Worm (Caenorhabditis elegans) whole organism, early embryonic: ENCODE measurements around the gene sto-3.

Source experiments
- B0310.2 ChIP-seq: sonication (generic microtip); optimal IDR thresholded peaks from 2 replicates; lab custom pipeline; 2016; ENCODE audit warnings: mild to moderate bottlenecking, missing genetic modification characterization, missing compliant biosample characterization
- F13C5.2 ChIP-seq: sonication (generic microtip); optimal IDR thresholded peaks from 2 replicates; lab custom pipeline; 2017; ENCODE audit warnings: mild to moderate bottlenecking, missing genetic modification characterization, inconsistent platforms, missing compliant biosample characterization
- aly-1 ChIP-seq: sonication (generic microtip); optimal IDR thresholded peaks from 2 replicates; lab custom pipeline; 2016; ENCODE audit warnings: missing genetic modification characterization, missing compliant biosample characterization
- ama-1 ChIP-seq: fragments of 150-350 bp; optimal IDR thresholded peaks from 2 replicates; lab custom pipeline; 2014
- ceh-13 ChIP-seq: fragments of 200-800 bp; sonication (Bioruptor generic); optimal IDR thresholded peaks from 2 replicates; lab custom pipeline; 2018; ENCODE audit warnings: mild to moderate bottlenecking, missing genetic modification characterization, missing compliant biosample characterization
- ceh-36 ChIP-seq: sonication (generic microtip); optimal IDR thresholded peaks from 2 replicates; lab custom pipeline; 2016; ENCODE audit warnings: missing genetic modification characterization, inconsistent platforms, missing compliant biosample characterization
- ets-7 ChIP-seq: sonication (generic microtip); optimal IDR thresholded peaks from 2 replicates; lab custom pipeline; 2016; ENCODE audit warnings: missing genotype, missing genetic modification characterization, missing compliant biosample characterization
- flt-1 ChIP-seq: fragments of 200-800 bp; sonication (Bioruptor generic); IDR thresholded peaks from 2 replicates; pipeline ENCODE4 v1.3.6; 2022; ENCODE audit warnings: missing genetic modification characterization, missing compliant biosample characterization
- hmbx-1 ChIP-seq: sonication (generic microtip); optimal IDR thresholded peaks from 2 replicates; lab custom pipeline; 2016; ENCODE audit warnings: mild to moderate bottlenecking, missing genetic modification characterization, missing compliant biosample characterization
- hmg-4 ChIP-seq: fragments of 200-800 bp; sonication (Bioruptor generic); optimal IDR thresholded peaks from 2 replicates; lab custom pipeline; 2018; ENCODE audit warnings: mild to moderate bottlenecking, missing genetic modification characterization, missing compliant biosample characterization
- hnd-1 ChIP-seq: sonication (generic microtip); optimal IDR thresholded peaks from 2 replicates; lab custom pipeline; 2016; ENCODE audit warnings: missing genetic modification characterization, missing compliant biosample characterization
- pes-1 ChIP-seq: fragments of 200-800 bp; sonication (Bioruptor generic); IDR thresholded peaks from 2 replicates; pipeline ENCODE4 v1.3.6; 2022; ENCODE audit warnings: missing genetic modification reagents, missing genetic modification characterization, missing compliant biosample characterization
- scrt-1 ChIP-seq: fragments of 200-800 bp; sonication (Bioruptor generic); IDR thresholded peaks from 2 replicates; pipeline ENCODE4 v1.3.6; 2022; ENCODE audit warnings: missing genetic modification characterization, missing compliant biosample characterization
- sea-1 ChIP-seq: fragments of 200-800 bp; sonication (Bioruptor generic); conservative IDR thresholded peaks from 2 replicates; pipeline ENCODE4 v1.3.6; 2022; ENCODE audit warnings: missing genetic modification characterization, missing compliant biosample characterization
- tbx-11 ChIP-seq: fragments of 200-800 bp; sonication (Bioruptor generic); IDR thresholded peaks from 2 replicates; pipeline ENCODE4 v1.3.6; 2022; ENCODE audit warnings: missing genetic modification characterization, missing compliant biosample characterization
- tbx-37 ChIP-seq: fragments of 200-800 bp; sonication (Bioruptor generic); conservative IDR thresholded peaks from 2 replicates; pipeline ENCODE4 v1.3.6; 2022; ENCODE audit warnings: missing genetic modification reagents, missing genetic modification characterization, missing compliant biosample characterization
- tra-4 ChIP-seq: sonication (generic microtip); optimal IDR thresholded peaks from 2 replicates; lab custom pipeline; 2017; ENCODE audit warnings: missing genetic modification characterization, missing compliant biosample characterization

Gene sto-3

DNA sequence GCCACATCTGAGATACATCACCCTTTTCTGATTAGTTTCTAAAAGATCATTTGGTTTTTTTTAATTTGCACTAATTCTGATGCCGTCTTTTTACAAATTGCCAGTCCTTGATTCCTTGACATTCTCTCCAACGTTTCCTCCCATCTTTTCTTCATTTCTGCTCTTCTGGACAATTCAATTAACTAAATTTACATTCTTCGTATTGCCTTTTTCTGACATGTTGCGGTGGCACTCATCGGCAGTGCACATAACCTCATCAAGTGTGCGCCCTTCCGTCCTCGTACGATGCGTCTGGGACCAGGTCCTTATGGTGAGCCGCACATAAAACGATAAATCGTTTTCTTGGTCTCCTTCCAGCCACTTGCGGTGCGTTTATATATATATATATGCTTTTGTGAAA is 17.1 kb upstream of the sto-3 start:
- TF ChIP-seq ceh-36 (no peak), sea-1 (GFP tag; lab: Robert Waterston, UW) (no peak), ets-7 (tag; lab: Kevin White, UChicago) (no peak), scrt-1 (GFP tag; lab: Robert Waterston, UW) (no peak), pes-1 (GFP tag; lab: Robert Waterston, UW) (no peak), tra-4 (tag; lab: Kevin White, UChicago) (no peak), hnd-1 (no peak), aly-1 (no peak), hmg-4 (GFP tag; lab: Kevin White, UChicago) (no peak), F13C5.2 (tag; lab: Kevin White, UChicago) (no peak), tbx-37 (no peak), tbx-11 (GFP tag; lab: Robert Waterston, UW) (no peak), ceh-13 (GFP tag; lab: Kevin White, UChicago) (no peak), ama-1 (lab: Kevin White, UChicago) (no peak), flt-1 (GFP tag; lab: Robert Waterston, UW) (no peak), B0310.2 (tag; lab: Kevin White, UChicago) (no peak), hmbx-1 (no peak)

ce11 chrX:11637721-11638120 is 15.8 kb upstream of the sto-3 start:
- no peak for TF ChIP-seq pes-1 (GFP tag; lab: Robert Waterston, UW)
- TF ChIP-seq scrt-1 (GFP tag; lab: Robert Waterston, UW): no peak
- TF ChIP-seq ceh-36: no peak
- no peak for TF ChIP-seq ets-7 (tag; lab: Kevin White, UChicago)
- no peak for TF ChIP-seq aly-1
- TF ChIP-seq ama-1 (lab: Kevin White, UChicago): no peak
- no peak for TF ChIP-seq hmbx-1
- no peak for TF ChIP-seq sea-1 (GFP tag; lab: Robert Waterston, UW)
- no peak for TF ChIP-seq ceh-13 (GFP tag; lab: Kevin White, UChicago)
- TF ChIP-seq F13C5.2 (tag; lab: Kevin White, UChicago): no peak
- no peak for TF ChIP-seq B0310.2 (tag; lab: Kevin White, UChicago)
- no peak for TF ChIP-seq tbx-11 (GFP tag; lab: Robert Waterston, UW)
- no peak for TF ChIP-seq hnd-1
- no peak for TF ChIP-seq tbx-37

- TF ChIP-seq F13C5.2 (tag; lab: Kevin White, UChicago) (no peak), scrt-1 (GFP tag; lab: Robert Waterston, UW) (no peak), ama-1 (lab: Kevin White, UChicago) (no peak), B0310.2 (tag; lab: Kevin White, UChicago) (no peak), pes-1 (GFP tag; lab: Robert Waterston, UW) (no peak), sea-1 (GFP tag; lab: Robert Waterston, UW) (no peak), ceh-36 (no peak), hmbx-1 (no peak), tbx-37 (no peak), aly-1 (no peak), hnd-1 (no peak), tbx-11 (GFP tag; lab: Robert Waterston, UW) (no peak), hmg-4 (GFP tag; lab: Kevin White, UChicago) (no peak), ceh-13 (GFP tag; lab: Kevin White, UChicago) (no peak)
These were observed 11.4 kb upstream of the sto-3 start for ce11 chrX:11633278-11633677.

- TF ChIP-seq hnd-1: no peak
- TF ChIP-seq ets-7 (tag; lab: Kevin White, UChicago): no peak
- no peak for TF ChIP-seq flt-1 (GFP tag; lab: Robert Waterston, UW)
- TF ChIP-seq tbx-11 (GFP tag; lab: Robert Waterston, UW): no peak
- TF ChIP-seq pes-1 (GFP tag; lab: Robert Waterston, UW): no peak
- no peak for TF ChIP-seq hmbx-1
- no peak for TF ChIP-seq sea-1 (GFP tag; lab: Robert Waterston, UW)
- no peak for TF ChIP-seq tbx-37
- TF ChIP-seq ceh-36: no peak
- no peak for TF ChIP-seq scrt-1 (GFP tag; lab: Robert Waterston, UW)
These were observed 10.2 kb upstream of the sto-3 start, which contains the start of gene sto-6 for ce11 chrX:11632107-11632506. Gene sto-6 (plus strand): TSS chrX:11632407.

ce11 chrX:11630499-11630898 is 8.6 kb upstream of the sto-3 start:
- no peak for TF ChIP-seq hnd-1
- no peak for TF ChIP-seq ceh-36
- TF ChIP-seq B0310.2 (tag; lab: Kevin White, UChicago): no peak
- no peak for TF ChIP-seq hmbx-1
- TF ChIP-seq tbx-37: no peak
- TF ChIP-seq ama-1 (lab: Kevin White, UChicago): no peak
- no peak for TF ChIP-seq aly-1
- TF ChIP-seq ets-7 (tag; lab: Kevin White, UChicago): no peak
- TF ChIP-seq pes-1 (GFP tag; lab: Robert Waterston, UW): no peak
- no peak for TF ChIP-seq tra-4 (tag; lab: Kevin White, UChicago)
- TF ChIP-seq F13C5.2 (tag; lab: Kevin White, UChicago): no peak
- no peak for TF ChIP-seq scrt-1 (GFP tag; lab: Robert Waterston, UW)
- TF ChIP-seq sea-1 (GFP tag; lab: Robert Waterston, UW): no peak
- no peak for TF ChIP-seq tbx-11 (GFP tag; lab: Robert Waterston, UW)
- TF ChIP-seq hmg-4 (GFP tag; lab: Kevin White, UChicago): no peak
- no peak for TF ChIP-seq ceh-13 (GFP tag; lab: Kevin White, UChicago)
- no peak for TF ChIP-seq flt-1 (GFP tag; lab: Robert Waterston, UW)

- no peak for TF ChIP-seq aly-1
- no peak for TF ChIP-seq scrt-1 (GFP tag; lab: Robert Waterston, UW)
- no peak for TF ChIP-seq B0310.2 (tag; lab: Kevin White, UChicago)
- TF ChIP-seq tbx-11 (GFP tag; lab: Robert Waterston, UW): no peak
- no peak for TF ChIP-seq pes-1 (GFP tag; lab: Robert Waterston, UW)
- no peak for TF ChIP-seq ets-7 (tag; lab: Kevin White, UChicago)
- TF ChIP-seq tra-4 (tag; lab: Kevin White, UChicago): no peak
- TF ChIP-seq ama-1 (lab: Kevin White, UChicago): no peak
- no peak for TF ChIP-seq hmbx-1
- no peak for TF ChIP-seq ceh-36
- TF ChIP-seq tbx-37: no peak
- no peak for TF ChIP-seq hnd-1
- TF ChIP-seq hmg-4 (GFP tag; lab: Kevin White, UChicago): no peak
- TF ChIP-seq ceh-13 (GFP tag; lab: Kevin White, UChicago): no peak
These were observed 6.7 kb upstream of the sto-3 start, which contains the start of gene spp-30 for ce11 chrX:11628580-11628979. Gene spp-30 (minus strand): TSS chrX:11628680.

ce11 chrX:11627013-11627412 is 5.1 kb upstream of the sto-3 start, which contains the start of gene twk-44:
Gene twk-44 (minus strand): TSS chrX:11627113.
- TF ChIP-seq B0310.2 (tag; lab: Kevin White, UChicago) (no peak), tbx-37 (no peak), tra-4 (tag; lab: Kevin White, UChicago) (no peak), ama-1 (lab: Kevin White, UChicago) (no peak), pes-1 (GFP tag; lab: Robert Waterston, UW) (no peak), hnd-1 (no peak), ets-7 (tag; lab: Kevin White, UChicago) (no peak), tbx-11 (GFP tag; lab: Robert Waterston, UW) (no peak), F13C5.2 (tag; lab: Kevin White, UChicago) (no peak), sea-1 (GFP tag; lab: Robert Waterston, UW) (no peak), ceh-36 (no peak), ceh-13 (GFP tag; lab: Kevin White, UChicago) (no peak), aly-1 (no peak), hmg-4 (GFP tag; lab: Kevin White, UChicago) (no peak), flt-1 (GFP tag; lab: Robert Waterston, UW) (no peak), scrt-1 (GFP tag; lab: Robert Waterston, UW) (no peak), hmbx-1 (no peak)
